Worm (Caenorhabditis elegans): Measurements from ENCODE around the gene C10C5.3.
A peak's percentile ranks its signal among the peaks of the same experiment; 100 is the strongest.

C10C5.3 gene

DNA sequence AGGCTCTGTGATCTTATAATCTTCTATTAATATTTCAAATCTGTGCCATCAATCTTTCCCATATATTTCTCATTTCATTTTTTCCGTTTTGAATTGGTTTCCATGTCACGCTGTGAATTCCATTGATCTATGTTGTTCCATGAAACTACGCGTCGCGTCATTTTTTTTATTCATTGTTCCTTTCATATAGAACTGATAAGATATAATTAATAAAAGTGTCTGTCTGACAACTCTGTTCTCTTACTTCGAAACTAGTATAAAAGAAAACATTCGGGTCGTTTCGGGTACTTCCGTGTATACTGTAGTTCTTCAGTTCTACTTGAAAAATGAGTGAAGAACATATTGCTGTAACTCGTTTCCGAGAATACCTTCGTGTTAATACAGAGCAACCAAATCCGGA is at the start of gene C10C5.3:
Gene C10C5.3 (plus strand): TSS at position 301 of the 400 bp plus-strand sequence.
- TF ChIP-seq dao-5 (tag; optimal IDR thresholded peaks at IDR 0.05) (no peak), W03F9.2 (tag; optimal IDR thresholded peaks at IDR 0.05) (no peak), him-1 (tag; optimal IDR thresholded peaks at IDR 0.05) (no peak)

DNA sequence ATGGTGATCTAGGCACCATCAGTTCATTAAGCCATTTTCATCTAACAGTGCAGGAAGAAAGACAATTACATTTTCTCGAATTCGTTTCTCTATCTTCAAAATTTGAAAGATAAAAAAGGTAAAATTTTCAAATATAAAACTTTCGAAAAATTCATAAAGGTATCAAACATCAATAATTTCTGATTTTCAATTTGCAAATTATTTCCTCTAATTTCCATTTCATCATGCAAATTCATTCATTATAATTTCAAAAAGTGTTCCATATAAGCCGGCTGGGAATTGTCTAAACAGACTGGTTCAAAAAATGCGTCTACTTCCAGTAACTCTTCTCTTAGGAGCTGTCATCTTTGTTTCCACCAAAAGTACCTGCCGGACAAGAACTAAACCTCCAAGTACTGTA is 46.9 kb upstream of the C10C5.3 start, which contains the start of gene clec-183:
Gene clec-183 (plus strand): TSS at position 301 of the 400 bp plus-strand sequence.
- no peak for TF ChIP-seq him-1 (tag; optimal IDR thresholded peaks at IDR 0.05)
- TF ChIP-seq dao-5 (tag; optimal IDR thresholded peaks at IDR 0.05), result no peak
- no peak for TF ChIP-seq W03F9.2 (tag; optimal IDR thresholded peaks at IDR 0.05)

- no peak for TF ChIP-seq dao-5 (tag; optimal IDR thresholded peaks at IDR 0.05)
- TF ChIP-seq him-1 (tag; optimal IDR thresholded peaks at IDR 0.05), result no peak
- TF ChIP-seq W03F9.2 (tag; optimal IDR thresholded peaks at IDR 0.05), result no peak
Measured at ce11 chrIV:9330755-9331154, 43.9 kb upstream of the C10C5.3 start, which contains the start of gene nspg-7.1. Gene nspg-7.1 (minus strand): TSS chrIV:9330855.

DNA sequence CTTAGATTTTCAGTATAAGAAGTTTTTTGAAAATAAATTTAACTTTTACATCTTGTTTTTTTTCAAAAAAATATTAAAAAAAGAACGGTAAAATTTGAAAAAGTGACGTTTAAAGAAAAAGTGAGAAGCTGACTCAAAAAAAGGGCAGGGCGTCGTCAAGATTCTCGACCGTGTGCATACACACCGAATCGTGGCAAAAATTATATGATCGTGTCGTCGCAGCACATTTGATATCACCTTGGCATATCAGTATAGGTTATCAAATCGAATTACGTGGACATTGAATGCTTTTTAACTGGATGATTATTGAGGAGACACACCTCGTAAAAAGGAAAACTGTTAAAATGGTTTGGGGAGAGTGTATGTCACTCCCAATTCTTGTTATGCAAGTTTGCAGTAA is 41.6 kb upstream of the C10C5.3 start:
- TF ChIP-seq dao-5 (tag; optimal IDR thresholded peaks at IDR 0.05), result no peak
- TF ChIP-seq W03F9.2 (tag; optimal IDR thresholded peaks at IDR 0.05), result no peak
- no peak for TF ChIP-seq him-1 (tag; optimal IDR thresholded peaks at IDR 0.05)

DNA sequence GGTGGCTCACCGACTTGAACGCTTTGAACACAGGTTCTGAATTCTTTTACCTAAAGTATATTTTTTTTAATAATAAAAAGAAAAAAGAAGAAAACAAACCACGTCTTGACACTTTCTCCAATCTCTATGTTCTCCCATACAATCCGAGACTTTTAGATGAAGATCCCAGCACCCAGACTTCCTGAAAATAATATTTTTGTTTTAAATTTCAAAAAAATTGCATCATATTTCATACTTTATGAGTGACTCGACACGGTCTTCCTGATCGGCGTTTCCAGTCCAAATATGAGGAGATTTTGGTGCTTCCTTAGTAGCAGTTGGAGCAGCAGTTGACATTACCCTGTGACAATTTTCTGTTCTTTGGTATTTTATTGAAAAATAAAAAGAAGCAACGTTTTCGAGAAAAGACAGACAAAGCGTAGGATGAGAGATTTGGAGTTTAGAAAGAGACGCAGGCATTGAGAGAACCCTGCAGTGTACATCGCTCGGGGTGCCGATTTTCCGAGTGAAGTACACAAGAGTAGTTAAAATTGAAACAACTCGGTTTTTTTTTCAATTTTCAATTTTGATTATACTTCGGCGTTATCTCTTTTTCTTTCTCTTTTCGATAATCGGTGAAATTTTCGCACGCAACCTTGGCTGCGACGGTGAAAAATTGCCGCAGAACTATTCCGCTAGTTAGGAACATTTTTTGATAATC is 38.9 kb upstream of the C10C5.3 start, which contains the start of the genes coa-4 and T20D3.14:
Gene coa-4 (minus strand): TSS at position 51 of the 700 bp plus-strand sequence.
Gene T20D3.14 (minus strand): TSS at position 358 of the 700 bp plus-strand sequence.
- TF ChIP-seq dao-5 (tag; optimal IDR thresholded peaks at IDR 0.05) (no peak), him-1 (tag; optimal IDR thresholded peaks at IDR 0.05) (no peak), W03F9.2 (tag; optimal IDR thresholded peaks at IDR 0.05) (no peak)

- TF ChIP-seq him-1 (tag; optimal IDR thresholded peaks at IDR 0.05), result no peak
- TF ChIP-seq dao-5 (tag; optimal IDR thresholded peaks at IDR 0.05), result no peak
- no peak for TF ChIP-seq W03F9.2 (tag; optimal IDR thresholded peaks at IDR 0.05)
Measured at ce11 chrIV:9336538-9337090, 38.0 kb upstream of the C10C5.3 start, which contains the start of gene T20D3.5. Gene T20D3.5 (plus strand): TSS chrIV:9337040.

ce11 chrIV:9339205-9339604 is 35.4 kb upstream of the C10C5.3 start, which contains the start of gene T20D3.6:
Gene T20D3.6 (minus strand): TSS chrIV:9339305.
- TF ChIP-seq him-1 (tag; optimal IDR thresholded peaks at IDR 0.05), result no peak
- TF ChIP-seq W03F9.2 (tag; optimal IDR thresholded peaks at IDR 0.05), result no peak
- TF ChIP-seq dao-5 (tag; optimal IDR thresholded peaks at IDR 0.05), result no peak

DNA sequence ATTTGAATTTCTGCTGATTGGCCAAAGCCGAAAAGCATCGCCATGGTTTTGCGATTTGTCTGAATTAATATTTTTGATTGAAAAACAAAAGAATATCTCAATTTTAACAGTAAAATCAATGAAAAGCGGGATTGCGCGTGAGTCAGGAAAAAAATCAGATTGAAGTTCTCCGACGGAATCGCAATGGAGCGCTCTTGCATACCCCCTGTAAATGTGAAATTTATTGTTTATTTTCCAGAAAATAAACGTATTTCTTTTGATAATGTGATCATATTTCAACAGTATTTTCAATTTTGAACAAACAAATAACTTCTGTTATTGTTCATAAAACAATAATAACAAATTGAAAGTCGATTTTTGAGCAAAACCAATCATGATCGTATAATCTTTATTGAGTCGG is 33.0 kb upstream of the C10C5.3 start, which contains the start of gene vps-26:
Gene vps-26 (minus strand): TSS at position 200 of the 400 bp plus-strand sequence.
- TF ChIP-seq him-1 (tag; optimal IDR thresholded peaks at IDR 0.05) (no peak), dao-5 (tag; optimal IDR thresholded peaks at IDR 0.05) (no peak), W03F9.2 (tag; optimal IDR thresholded peaks at IDR 0.05) (peak; percentile 22)

DNA sequence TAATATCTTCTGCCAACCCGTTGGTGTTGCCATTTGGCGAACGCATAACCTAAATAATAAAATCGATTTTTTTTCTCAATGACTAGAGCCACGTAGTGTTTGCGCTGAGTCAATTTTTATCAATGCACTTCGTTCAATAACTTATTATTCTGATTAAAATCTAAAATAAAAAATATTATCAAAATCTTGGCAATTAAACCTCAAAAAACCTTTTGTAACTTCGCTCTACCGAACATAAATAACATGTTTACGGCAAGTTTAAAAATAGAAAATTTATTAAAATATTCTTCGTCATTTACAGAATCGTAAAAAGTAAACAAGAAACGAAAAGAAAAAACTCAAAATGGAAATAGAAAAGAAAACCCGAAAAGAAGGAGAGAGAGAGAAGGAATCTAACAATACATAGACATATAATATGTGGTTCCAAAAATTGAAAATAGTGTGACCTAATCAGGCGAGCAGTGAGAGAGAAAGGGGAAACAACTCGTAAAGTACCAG is 31.5 kb upstream of the C10C5.3 start, which contains the start of gene pigc-1:
Gene pigc-1 (minus strand): TSS at position 51 of the 498 bp plus-strand sequence.
- TF ChIP-seq W03F9.2 (tag; optimal IDR thresholded peaks at IDR 0.05), result peak; percentile 1
- no peak for TF ChIP-seq him-1 (tag; optimal IDR thresholded peaks at IDR 0.05)
- no peak for TF ChIP-seq dao-5 (tag; optimal IDR thresholded peaks at IDR 0.05)

ce11 chrIV:9353728-9354127 is 20.9 kb upstream of the C10C5.3 start:
- TF ChIP-seq him-1 (tag; optimal IDR thresholded peaks at IDR 0.05) (no peak), W03F9.2 (tag; optimal IDR thresholded peaks at IDR 0.05) (no peak), dao-5 (tag; optimal IDR thresholded peaks at IDR 0.05) (no peak)

ce11 chrIV:9366411-9366810 is 8.2 kb upstream of the C10C5.3 start, which contains the start of gene pezo-1:
Gene pezo-1 (minus strand): TSS chrIV:9366511.
- TF ChIP-seq him-1 (tag; optimal IDR thresholded peaks at IDR 0.05) (no peak), dao-5 (tag; optimal IDR thresholded peaks at IDR 0.05) (no peak), W03F9.2 (tag; optimal IDR thresholded peaks at IDR 0.05) (no peak)

DNA sequence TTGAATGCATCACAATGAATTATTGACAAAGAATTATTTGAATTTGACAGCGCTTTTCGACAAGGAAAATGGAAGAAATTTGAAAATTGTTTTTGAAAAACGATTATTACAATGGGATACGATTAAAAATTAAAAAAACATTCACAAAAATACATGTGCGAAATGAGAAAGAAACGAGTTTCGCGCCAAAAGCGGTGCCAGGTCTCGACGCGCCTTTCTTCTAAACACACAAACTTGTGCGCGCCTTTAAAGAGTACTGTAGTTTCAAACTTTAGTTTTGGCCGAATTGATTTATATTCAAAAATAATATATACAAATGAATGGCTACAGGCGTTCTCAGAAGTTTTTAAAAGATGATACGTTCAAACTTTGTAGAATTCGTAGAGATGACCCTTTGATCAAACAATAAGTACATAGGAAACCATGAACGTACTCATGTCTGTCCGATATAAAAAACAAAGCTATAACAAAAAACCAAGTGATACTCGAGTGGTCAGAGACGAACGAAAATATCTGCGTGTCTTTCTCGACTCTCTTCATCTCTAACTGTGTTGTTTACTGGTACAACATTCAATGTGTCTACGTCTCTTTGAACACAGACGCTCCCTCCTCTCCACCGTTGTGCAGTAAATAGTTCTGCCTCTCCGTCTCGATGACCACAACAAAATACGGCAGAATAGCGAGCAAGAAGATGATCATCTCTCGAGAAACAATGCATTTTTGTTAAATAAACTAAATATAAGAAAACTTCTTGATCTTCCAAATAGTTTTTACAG is 6.6 kb upstream of the C10C5.3 start:
- peak; percentile 43 for TF ChIP-seq W03F9.2 (tag; optimal IDR thresholded peaks at IDR 0.05)
- no peak for TF ChIP-seq him-1 (tag; optimal IDR thresholded peaks at IDR 0.05)

ce11 chrIV:9371126-9371525 is 3.5 kb upstream of the C10C5.3 start, which contains the start of gene fbxc-58:
Gene fbxc-58 (plus strand): TSS chrIV:9371508.
- TF ChIP-seq W03F9.2 (tag; optimal IDR thresholded peaks at IDR 0.05), result no peak
- TF ChIP-seq him-1 (tag; optimal IDR thresholded peaks at IDR 0.05), result no peak
- no peak for TF ChIP-seq dao-5 (tag; optimal IDR thresholded peaks at IDR 0.05)

Data from whole organism, L4/young adult.